Fruit fly (Drosophila melanogaster) whole organism: ENCODE results near the gene Mlc1.

ENCODE experiments used
- CG8478 ChIP-seq: fragments of >200 bp; optimal IDR thresholded peaks from 2 replicates; lab custom pipeline; 2018; ENCODE audit warnings: inconsistent platforms
- Dll ChIP-seq: fragments of >200 bp; optimal IDR thresholded peaks from 2 replicates; lab custom pipeline; 2017
- EcR ChIP-seq, 2 experiments: fragments of >200 bp; optimal IDR thresholded peaks; 2 replicates each; lab custom pipeline; 2017; ENCODE audit warnings: missing biosample characterization in 2 of 2, missing genetic modification characterization in 2 of 2, missing genetic modification reagents in 2 of 2
- pan ChIP-seq: fragments of >200 bp; optimal IDR thresholded peaks from 2 replicates; lab custom pipeline; 2017
- psq ChIP-seq: fragments of >200 bp; optimal IDR thresholded peaks from 2 replicates; lab custom pipeline; 2017
- usp ChIP-seq: fragments of >200 bp; optimal IDR thresholded peaks from 2 replicates; lab custom pipeline; 2017; ENCODE audit warnings: missing biosample characterization, missing genetic modification characterization, mixed read lengths

DNA sequence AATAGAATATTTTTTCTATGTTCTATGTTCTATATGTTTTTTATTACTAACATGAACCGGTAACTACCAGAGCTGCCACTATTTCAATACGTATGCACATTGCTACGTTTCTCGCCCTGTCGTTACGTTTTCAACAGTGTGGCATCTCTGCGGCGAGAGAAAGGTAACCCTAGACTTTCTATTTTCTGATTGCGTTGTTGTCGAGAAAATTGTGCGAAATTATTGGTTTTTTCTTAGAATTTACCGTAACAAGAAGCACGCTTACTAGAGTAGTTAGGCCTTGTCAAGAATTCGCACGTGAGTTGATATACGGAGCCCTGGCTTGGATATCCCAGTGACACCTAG lies 40.2 kb upstream of the Mlc1 start, which contains the start of gene btz:
- TF ChIP-seq pan (no peak), EcR (GFP tag; optimal IDR thresholded peaks at IDR 0.05; lab: Kevin White, UChicago) (no peak), CG8478 (no peak), psq (lab: Kevin White, UChicago) (no peak), Dll (lab: Kevin White, UChicago) (no peak), usp (no peak)
